Fruit fly (Drosophila melanogaster) whole organism, embryonic: ENCODE measurements around the gene Ror.
A peak's percentile ranks its signal among the peaks of the same experiment; 100 is the strongest.

Source experiments
- Antp ChIP-seq: fragments of 200-800 bp; sonication (Bioruptor generic); optimal IDR thresholded peaks from 3 replicates; lab custom pipeline; 2016; ENCODE audit warnings: missing biosample characterization, missing genetic modification characterization
- CG10321 ChIP-seq: fragments of 200-800 bp; sonication (Bioruptor generic); IDR thresholded peaks from 2 replicates; pipeline ENCODE4 v1.3.6; 2022; ENCODE audit warnings: missing biosample characterization, missing genetic modification characterization
- CG11247 ChIP-seq: fragments of 200-800 bp; sonication (Bioruptor generic); IDR thresholded peaks from 2 replicates; pipeline ENCODE4 v1.3.6; 2022; ENCODE audit warnings: missing biosample characterization, missing genetic modification characterization
- CG12769 ChIP-seq: fragments of 200-800 bp; sonication (Bioruptor generic); optimal IDR thresholded peaks from 2 replicates; lab custom pipeline; 2019; ENCODE audit warnings: missing biosample characterization, mild to moderate bottlenecking, missing genetic modification characterization, moderate library complexity
- CG13287 ChIP-seq: fragments of 200-800 bp; sonication (Bioruptor generic); IDR thresholded peaks from 2 replicates; pipeline ENCODE4 v1.3.6; 2022; ENCODE audit warnings: missing biosample characterization, missing genetic modification characterization; ENCODE audit not compliant: partially characterized antibody
- CG13424 ChIP-seq: fragments of 200-800 bp; sonication (Bioruptor generic); optimal IDR thresholded peaks from 2 replicates; lab custom pipeline; 2019; ENCODE audit warnings: missing biosample characterization, mild to moderate bottlenecking, missing genetic modification characterization, moderate library complexity
- CG15514 ChIP-seq: fragments of 200-800 bp; sonication (Bioruptor generic); optimal IDR thresholded peaks from 3 replicates; lab custom pipeline; 2017; ENCODE audit warnings: missing biosample characterization, missing genetic modification characterization, mild to moderate bottlenecking, moderate library complexity, missing genetic modification reagents
- CG1647 ChIP-seq: fragments of 200-800 bp; sonication (Bioruptor generic); optimal IDR thresholded peaks from 3 replicates; lab custom pipeline; 2016; ENCODE audit warnings: missing biosample characterization, missing genetic modification characterization
- CG17568 ChIP-seq: fragments of 200-800 bp; sonication (Bioruptor generic); optimal IDR thresholded peaks from 2 replicates; lab custom pipeline; 2018; ENCODE audit warnings: missing biosample characterization, mild to moderate bottlenecking, missing genetic modification characterization, moderate library complexity
- CG1832 ChIP-seq: fragments of 200-800 bp; sonication (Bioruptor generic); optimal IDR thresholded peaks from 2 replicates; lab custom pipeline; 2017; ENCODE audit warnings: missing biosample characterization, mild to moderate bottlenecking, missing genetic modification characterization, inconsistent platforms
- CG18599 ChIP-seq: fragments of 200-800 bp; sonication (Bioruptor generic); optimal IDR thresholded peaks from 3 replicates; lab custom pipeline; 2017; ENCODE audit warnings: missing biosample characterization, missing genetic modification characterization, mild to moderate bottlenecking, moderate library complexity, missing genetic modification reagents
- CG2199 ChIP-seq: fragments of 200-800 bp; sonication (Bioruptor generic); IDR thresholded peaks from 3 replicates; pipeline ENCODE4 v1.3.6; 2022; ENCODE audit warnings: missing biosample characterization, missing genetic modification characterization
- CG32767 ChIP-seq: fragments of 200-800 bp; sonication (Bioruptor generic); IDR thresholded peaks from 2 replicates; pipeline ENCODE4 v1.3.6; 2022; ENCODE audit warnings: missing biosample characterization, missing genetic modification characterization
- CG5180 ChIP-seq: fragments of 200-800 bp; sonication (Bioruptor generic); optimal IDR thresholded peaks from 3 replicates; lab custom pipeline; 2017; ENCODE audit warnings: missing biosample characterization, missing genetic modification characterization, mild to moderate bottlenecking, moderate library complexity, missing genetic modification reagents
- CG6175 ChIP-seq: fragments of 200-800 bp; sonication (Bioruptor generic); IDR thresholded peaks from 3 replicates; pipeline ENCODE4 v1.3.6; 2022; ENCODE audit warnings: missing biosample characterization, missing genetic modification characterization
- CG6683 ChIP-seq: fragments of 200-800 bp; sonication (Bioruptor generic); optimal IDR thresholded peaks from 2 replicates; lab custom pipeline; 2017; ENCODE audit warnings: missing biosample characterization, mild to moderate bottlenecking, missing genetic modification characterization, missing genetic modification reagents
- CG6813 ChIP-seq: fragments of 200-800 bp; sonication (Bioruptor generic); optimal IDR thresholded peaks from 2 replicates; lab custom pipeline; 2017; ENCODE audit warnings: missing biosample characterization, missing genetic modification characterization, mild to moderate bottlenecking, moderate library complexity, missing genetic modification reagents
- CG7357 ChIP-seq: fragments of 200-800 bp; sonication (Bioruptor generic); IDR thresholded peaks from 3 replicates; pipeline ENCODE4 v1.3.6; 2022; ENCODE audit warnings: missing biosample characterization, missing genetic modification characterization
- CG8359 ChIP-seq: fragments of 200-800 bp; sonication (Bioruptor generic); optimal IDR thresholded peaks from 2 replicates; lab custom pipeline; 2017; ENCODE audit warnings: missing biosample characterization, mild to moderate bottlenecking, missing genetic modification characterization, borderline replicate concordance
- Dfd ChIP-seq, 2 experiments: fragments of >200 bp; optimal IDR thresholded peaks; 2 replicates each; lab custom pipeline; 2017; ENCODE audit warnings: missing biosample characterization in 2 of 2, missing genetic modification characterization in 2 of 2
- Dip2 ChIP-seq: fragments of 200-800 bp; sonication (Bioruptor generic); IDR thresholded peaks from 2 replicates; pipeline ENCODE4 v1.3.6; 2022; ENCODE audit warnings: missing biosample characterization, missing genetic modification characterization
- Dip3 ChIP-seq: fragments of 200-800 bp; sonication (Bioruptor generic); optimal IDR thresholded peaks from 3 replicates; lab custom pipeline; 2016; ENCODE audit warnings: missing biosample characterization, missing genetic modification characterization
- Ets97D ChIP-seq: fragments of 200-800 bp; sonication (Bioruptor generic); optimal IDR thresholded peaks from 3 replicates; lab custom pipeline; 2016; ENCODE audit warnings: missing biosample characterization, missing genetic modification characterization
- HHEX ChIP-seq: fragments of 200-800 bp; sonication (Bioruptor generic); optimal IDR thresholded peaks from 3 replicates; lab custom pipeline; 2017; ENCODE audit warnings: missing biosample characterization, mild to moderate bottlenecking, missing genetic modification characterization, missing genetic modification reagents
- HLHmδ ChIP-seq: fragments of 200-800 bp; sonication (Bioruptor generic); optimal IDR thresholded peaks from 2 replicates; lab custom pipeline; 2018; ENCODE audit warnings: missing biosample characterization, mild to moderate bottlenecking, missing genetic modification characterization, moderate library complexity
- Jarid2 ChIP-seq: fragments of 200-800 bp; sonication (Bioruptor generic); optimal IDR thresholded peaks from 3 replicates; lab custom pipeline; 2017; ENCODE audit warnings: mild to moderate bottlenecking, missing biosample characterization, missing genetic modification reagents, missing genetic modification characterization
- Nf-YB ChIP-seq: fragments of 200-800 bp; sonication (Bioruptor generic); optimal IDR thresholded peaks from 3 replicates; lab custom pipeline; 2019; ENCODE audit warnings: missing biosample characterization, mild to moderate bottlenecking, missing genetic modification characterization, moderate library complexity
- Nf-YC ChIP-seq: fragments of 200-800 bp; optimal IDR thresholded peaks from 3 replicates; lab custom pipeline; 2019; ENCODE audit warnings: missing biosample characterization, mild to moderate bottlenecking, missing genetic modification characterization, moderate library complexity
- Oaz ChIP-seq: fragments of 200-800 bp; sonication (Bioruptor generic); IDR thresholded peaks from 2 replicates; pipeline ENCODE4 v1.3.6; 2022; ENCODE audit warnings: missing biosample characterization, missing genetic modification characterization
- Poxn ChIP-seq: fragments of 200-800 bp; sonication (Bioruptor generic); IDR thresholded peaks from 2 replicates; pipeline ENCODE4 v1.3.6; 2022; ENCODE audit warnings: missing biosample characterization, missing genetic modification characterization
- Xbp1 ChIP-seq: fragments of 200-800 bp; sonication (Bioruptor generic); optimal IDR thresholded peaks from 3 replicates; lab custom pipeline; 2016; ENCODE audit warnings: missing biosample characterization, mild to moderate bottlenecking, missing genetic modification characterization
- YL-1 ChIP-seq: fragments of 200-800 bp; sonication (Bioruptor generic); optimal IDR thresholded peaks from 3 replicates; lab custom pipeline; 2017; ENCODE audit warnings: missing biosample characterization, mild to moderate bottlenecking, missing genetic modification characterization
- ase ChIP-seq: fragments of 200-800 bp; sonication (Bioruptor generic); IDR thresholded peaks from 3 replicates; pipeline ENCODE4 v1.3.6; 2022; ENCODE audit warnings: missing biosample characterization, missing genetic modification characterization
- ci ChIP-seq: fragments of 200-800 bp; sonication (Bioruptor generic); IDR thresholded peaks from 3 replicates; pipeline ENCODE4 v1.3.6; 2022; ENCODE audit warnings: missing biosample characterization, missing genetic modification characterization
- corto ChIP-seq: fragments of 200-800 bp; sonication (Bioruptor generic); optimal IDR thresholded peaks from 2 replicates; lab custom pipeline; 2016; ENCODE audit warnings: missing biosample characterization, mild to moderate bottlenecking, missing genetic modification characterization, moderate library complexity
- disco-r ChIP-seq: fragments of 200-800 bp; sonication (Bioruptor generic); optimal IDR thresholded peaks from 2 replicates; lab custom pipeline; 2016; ENCODE audit warnings: missing biosample characterization, missing genetic modification characterization
- dmrt99B ChIP-seq: fragments of 200-800 bp; sonication (Bioruptor generic); optimal IDR thresholded peaks from 2 replicates; lab custom pipeline; 2018; ENCODE audit warnings: missing biosample characterization, mild to moderate bottlenecking, missing genetic modification characterization, moderate library complexity
- gcm ChIP-seq: fragments of 200-800 bp; sonication (Bioruptor generic); optimal IDR thresholded peaks from 2 replicates; lab custom pipeline; 2019; ENCODE audit warnings: missing biosample characterization, mild to moderate bottlenecking, missing genetic modification characterization, moderate library complexity
- knrl ChIP-seq: fragments of 200-800 bp; sonication (Bioruptor generic); IDR thresholded peaks from 3 replicates; pipeline ENCODE4 v1.3.6; 2022; ENCODE audit warnings: missing biosample characterization, missing genetic modification characterization; ENCODE audit not compliant: partially characterized antibody
- lilli ChIP-seq: fragments of 200-800 bp; sonication (Bioruptor generic); optimal IDR thresholded peaks from 3 replicates; lab custom pipeline; 2016; ENCODE audit warnings: missing biosample characterization, missing genetic modification characterization
- luna ChIP-seq: fragments of 200-800 bp; sonication (Bioruptor generic); optimal IDR thresholded peaks from 2 replicates; lab custom pipeline; 2016; ENCODE audit warnings: missing biosample characterization, missing genetic modification characterization
- mam ChIP-seq: fragments of 200-800 bp; sonication (Bioruptor generic); optimal IDR thresholded peaks from 3 replicates; lab custom pipeline; 2016; ENCODE audit warnings: missing biosample characterization, missing genetic modification characterization
- psq ChIP-seq: fragments of 200-800 bp; sonication (Bioruptor generic); optimal IDR thresholded peaks from 2 replicates; lab custom pipeline; 2017; ENCODE audit warnings: missing biosample characterization, missing genetic modification characterization
- pum ChIP-seq: fragments of 200-800 bp; sonication (Bioruptor generic); optimal IDR thresholded peaks from 2 replicates; lab custom pipeline; 2016; ENCODE audit warnings: missing biosample characterization, missing genetic modification characterization
- schlank ChIP-seq: fragments of 200-800 bp; sonication (Bioruptor generic); optimal IDR thresholded peaks from 2 replicates; lab custom pipeline; 2018; ENCODE audit warnings: missing biosample characterization, mild to moderate bottlenecking, missing genetic modification characterization
- wek ChIP-seq: fragments of 200-800 bp; sonication (Bioruptor generic); optimal IDR thresholded peaks from 3 replicates; lab custom pipeline; 2018; ENCODE audit warnings: missing biosample characterization, mild to moderate bottlenecking, missing genetic modification characterization, moderate library complexity

The Ror gene

DNA sequence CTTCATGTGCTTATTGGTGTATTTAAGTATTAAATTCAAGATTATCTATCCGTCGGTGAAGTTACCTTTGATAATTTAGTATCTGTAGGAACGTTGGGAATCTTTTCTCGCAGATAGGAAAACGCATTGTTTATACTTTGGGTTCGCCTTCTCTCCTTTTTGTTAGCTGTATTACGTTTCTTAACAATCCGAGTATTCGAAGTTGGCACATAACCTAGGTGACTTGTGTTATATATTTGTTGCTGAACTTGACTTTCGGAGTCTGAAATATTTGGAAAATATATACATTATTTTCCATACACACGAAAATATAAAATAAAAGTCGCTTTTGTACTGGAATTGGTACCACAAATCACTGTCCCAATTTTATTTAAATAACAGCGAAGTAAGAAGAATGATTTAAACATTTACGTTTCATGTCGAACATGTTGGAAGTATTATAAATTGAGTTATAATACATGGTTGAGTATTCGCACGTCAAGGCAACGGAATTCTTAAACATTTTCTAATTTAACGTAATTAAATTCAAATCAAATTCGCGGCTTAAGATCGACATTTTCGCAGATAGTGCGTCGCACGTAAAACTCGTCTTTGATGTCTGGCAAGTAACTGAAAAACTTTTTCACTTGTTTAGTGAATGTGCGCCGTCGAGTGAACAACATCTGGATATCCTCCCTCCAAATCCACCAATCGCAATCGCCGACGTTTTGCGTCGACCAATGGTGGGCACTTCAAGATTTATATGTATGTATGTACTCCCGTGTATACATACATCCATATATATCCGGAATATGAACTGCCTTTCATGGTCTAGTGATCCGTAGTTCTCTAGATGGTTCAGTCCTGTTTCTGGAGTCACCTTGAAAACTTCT, 43.4 kb downstream of the Ror start, which contains the start of gene Hand:
Gene Hand, minus strand, starts transcription at position 588 of the 872 bp plus-strand sequence.
- no peak for TF ChIP-seq CG13424 (tag; lab: Kevin White, UChicago)
- TF ChIP-seq Nf-YB (GFP tag; lab: Kevin White, UChicago), result peak; percentile 95
- TF ChIP-seq gcm (GFP tag; lab: Kevin White, UChicago), result no peak
- 0 out of 3 replicates have a peak, but pooled peaks have one; percentile 51 for TF ChIP-seq CG2199 (GFP tag; lab: Robert Waterston, UW)
- no peak for TF ChIP-seq CG6683 (GFP tag; lab: Kevin White, UChicago)
- TF ChIP-seq CG5180 (GFP tag; lab: Kevin White, UChicago), result peak; percentile 41
- no peak for TF ChIP-seq schlank (tag; lab: Kevin White, UChicago)
- TF ChIP-seq CG10321, result no peak
- peak; percentile 96 for TF ChIP-seq Nf-YC (tag; lab: Kevin White, UChicago)
- no peak for TF ChIP-seq pum (GFP tag; lab: Kevin White, UChicago)
- TF ChIP-seq CG18599 (GFP tag; lab: Kevin White, UChicago), result no peak
- no peak for TF ChIP-seq Dip3 (GFP tag; lab: Kevin White, UChicago)
- TF ChIP-seq Jarid2 (GFP tag; lab: Kevin White, UChicago), result peak; percentile 17
- no peak for TF ChIP-seq CG17568
- TF ChIP-seq, all 482 proteins: peak for 5

DNA sequence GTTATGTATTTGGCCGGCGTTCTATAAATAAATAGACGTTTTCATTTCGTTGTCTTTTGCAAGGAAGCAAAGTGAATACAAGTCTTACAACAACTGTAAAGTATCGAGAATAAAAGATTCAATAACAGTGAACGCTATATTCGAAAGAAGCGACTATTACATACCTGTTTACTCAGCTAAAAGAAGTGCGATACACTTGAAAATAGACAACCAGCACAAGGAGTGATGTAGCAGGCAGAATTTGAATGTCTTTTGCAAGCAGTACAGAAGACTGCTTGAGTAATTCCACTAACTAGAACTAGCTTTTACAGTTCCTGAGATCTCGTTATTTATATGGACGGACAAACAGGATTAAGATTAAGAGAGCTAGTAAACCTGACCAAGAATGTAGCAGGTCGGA, 46.7 kb downstream of the Ror start:
- no peak for TF ChIP-seq CG6683 (GFP tag; lab: Kevin White, UChicago)
- no peak for TF ChIP-seq knrl (GFP tag; lab: Robert Waterston, UW)
- TF ChIP-seq CG10321, result no peak
- peak; percentile 63 for TF ChIP-seq CG12769 (tag; lab: Kevin White, UChicago)
- no peak for TF ChIP-seq CG11247 (GFP tag; lab: Robert Waterston, UW)
- TF ChIP-seq corto (GFP tag; lab: Kevin White, UChicago), result no peak
- TF ChIP-seq CG1647 (GFP tag; lab: Kevin White, UChicago), result no peak
- peak in 1 of 2 experiments; percentile 78 for TF ChIP-seq Dfd (GFP tag; optimal IDR thresholded peaks at IDR 0.05; lab: Kevin White, UChicago)
- no peak for TF ChIP-seq CG32767 (GFP tag; lab: Robert Waterston, UW)
- no peak for TF ChIP-seq Poxn (GFP tag; lab: Robert Waterston, UW)
- TF ChIP-seq CG6813 (GFP tag; lab: Kevin White, UChicago), result no peak
- no peak for TF ChIP-seq HHEX
- no peak for TF ChIP-seq Antp (GFP tag; lab: Kevin White, UChicago)
- peak; percentile 83 for TF ChIP-seq CG15514 (GFP tag; lab: Kevin White, UChicago)
- TF ChIP-seq luna (GFP tag; lab: Kevin White, UChicago), result peak; percentile 28
- peak; percentile 49 for TF ChIP-seq Ets97D (GFP tag; lab: Kevin White, UChicago)
- TF ChIP-seq CG7357, result no peak
- TF ChIP-seq HLHmδ (GFP tag; lab: Kevin White, UChicago), result no peak
- TF ChIP-seq Oaz (GFP tag; lab: Robert Waterston, UW), result no peak
- TF ChIP-seq psq (GFP tag; lab: Kevin White, UChicago), result no peak
- no peak for TF ChIP-seq CG1832 (GFP tag; lab: Kevin White, UChicago)
- TF ChIP-seq CG6175 (GFP tag; lab: Robert Waterston, UW), result no peak
- TF ChIP-seq disco-r (GFP tag; lab: Kevin White, UChicago), result no peak
- TF ChIP-seq YL-1 (GFP tag; lab: Kevin White, UChicago), result peak; percentile 57
- peak; percentile 1 for TF ChIP-seq Xbp1 (GFP tag; lab: Kevin White, UChicago)
- no peak for TF ChIP-seq ci (GFP tag; lab: Robert Waterston, UW)
- no peak for TF ChIP-seq dmrt99B
- no peak for TF ChIP-seq ase (GFP tag; lab: Robert Waterston, UW)
- TF ChIP-seq CG13287, result peak; percentile 64
- no peak for TF ChIP-seq mam (GFP tag; lab: Kevin White, UChicago)
- TF ChIP-seq CG8359 (GFP tag; lab: Kevin White, UChicago), result no peak
- no peak for TF ChIP-seq Dip2 (GFP tag; lab: Robert Waterston, UW)
- TF ChIP-seq Nf-YB (GFP tag; lab: Kevin White, UChicago), result peak; percentile 35
- no peak for TF ChIP-seq wek (GFP tag; lab: Kevin White, UChicago)
- peak; percentile 71 for TF ChIP-seq Nf-YC (tag; lab: Kevin White, UChicago)
- no peak for TF ChIP-seq lilli
